Worm (Caenorhabditis elegans) whole organism, dauer: ENCODE results near the gene cdk-4.

Experiments used
- unc-62 ChIP-seq: sonication (generic microtip); optimal IDR thresholded peaks from 2 replicates; lab custom pipeline; 2017; ENCODE audit warnings: missing biosample characterization, missing genetic modification reagents, missing genetic modification characterization

Gene cdk-4

DNA sequence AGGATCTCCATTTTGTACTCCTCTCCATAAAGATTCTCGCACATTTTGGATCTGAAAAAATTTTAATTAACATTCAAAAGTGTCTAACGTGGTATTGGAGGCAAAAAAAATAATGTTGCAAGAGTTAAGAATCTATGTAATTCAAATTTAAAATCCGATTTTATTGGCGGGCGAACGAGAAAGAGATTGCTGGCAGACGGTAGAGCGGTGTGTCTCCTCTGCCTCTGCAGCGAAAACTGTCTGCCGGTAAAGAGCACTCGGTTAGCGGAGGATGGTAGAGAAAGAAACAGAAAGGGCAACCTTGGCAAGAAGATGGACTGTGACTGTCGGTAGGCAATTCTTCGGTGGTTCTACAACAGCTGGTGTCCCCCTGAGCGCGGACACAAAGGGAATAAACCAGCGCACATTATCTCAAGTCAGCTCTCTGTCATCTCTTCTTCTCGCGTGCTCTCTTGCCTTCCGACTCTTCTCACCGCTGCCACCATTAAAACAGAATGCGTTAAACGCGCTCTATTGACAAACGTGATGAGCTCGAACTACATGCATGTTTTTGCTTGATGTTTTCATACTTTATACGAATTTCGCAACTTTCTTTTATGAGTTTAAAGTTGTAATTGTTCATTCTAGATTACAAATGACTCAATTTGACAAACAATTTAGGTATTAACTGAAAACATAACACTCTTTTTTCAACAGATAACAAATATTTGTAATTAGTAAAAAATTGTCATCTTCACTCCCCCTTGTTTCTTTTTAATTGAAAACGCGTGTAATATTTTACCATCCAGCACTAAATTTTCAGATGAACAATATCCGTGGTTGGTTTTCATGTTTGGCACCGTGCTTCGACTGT, at the start of gene cdk-4, which contains the start of gene F18H3.1:
TSS of gene cdk-4 (minus strand) at position 51 of the 853 bp plus-strand sequence.
TSS of gene F18H3.1 (plus strand) at position 803 of the 853 bp plus-strand sequence.
- TF ChIP-seq unc-62 (GFP tag; lab: Kevin White, UChicago) = no peak

DNA sequence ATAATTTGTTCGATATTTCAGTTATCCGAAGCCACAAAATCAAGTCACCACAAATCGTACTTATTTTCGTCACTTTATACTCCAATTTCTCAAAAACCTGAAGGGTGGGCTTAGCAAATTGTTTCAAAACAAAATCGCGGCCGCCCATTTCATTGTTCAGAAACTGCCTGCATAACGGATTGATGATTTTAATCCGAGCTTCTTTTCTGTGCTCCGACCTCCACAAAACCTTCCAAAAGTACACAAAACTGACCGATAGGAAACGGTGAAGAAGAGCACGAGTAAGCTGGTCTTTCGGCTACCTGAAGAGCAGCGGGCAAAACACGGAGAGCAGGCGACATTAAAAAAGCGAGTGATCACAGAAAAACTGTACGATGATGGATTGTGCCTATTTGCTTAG, 47.7 kb upstream of the cdk-4 start, which contains the start of gene R01E6.2:
TSS of gene R01E6.2 (minus strand) at position 101 of the 400 bp plus-strand sequence.
- no peak for TF ChIP-seq unc-62 (GFP tag; lab: Kevin White, UChicago)

DNA sequence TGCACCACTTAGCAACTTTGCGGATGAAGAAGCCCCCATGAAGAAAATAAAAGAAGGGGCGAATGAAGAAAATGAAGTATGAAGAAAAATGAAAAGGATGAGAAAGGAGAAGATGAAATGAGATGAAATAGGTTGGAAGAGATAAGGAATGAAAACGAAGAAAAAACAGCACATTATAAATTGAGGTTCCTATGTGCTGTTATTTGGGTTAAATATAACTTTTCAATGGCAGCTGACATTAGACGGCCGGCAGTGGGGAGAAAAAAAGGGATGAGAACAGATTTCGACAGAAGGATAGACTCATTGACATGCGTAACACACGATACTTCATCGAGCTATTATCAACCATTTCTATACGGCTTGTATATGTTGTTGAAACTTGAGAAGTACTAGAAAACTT, 43.2 kb upstream of the cdk-4 start:
- TF ChIP-seq unc-62 (GFP tag; lab: Kevin White, UChicago) = no peak

DNA sequence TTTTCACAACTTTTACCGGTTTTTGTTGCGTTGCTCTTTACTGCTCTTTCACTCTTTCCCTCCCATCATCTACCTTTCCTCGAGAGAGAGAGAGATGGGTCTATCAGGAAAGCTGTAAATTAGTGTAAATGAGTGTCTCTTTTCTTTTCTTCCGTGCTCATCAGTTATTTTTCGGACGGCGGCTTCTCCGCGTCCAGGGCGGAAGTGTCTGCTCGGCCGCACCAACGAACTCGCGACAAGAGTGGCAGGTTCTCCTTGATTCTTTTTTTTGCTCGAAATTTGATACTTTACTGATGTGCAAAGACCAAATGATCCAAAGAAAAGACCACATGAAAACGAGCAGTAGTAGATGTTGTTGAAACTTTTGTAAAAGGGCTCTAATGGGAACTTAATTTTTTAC, 40.0 kb upstream of the cdk-4 start:
- TF ChIP-seq unc-62 (GFP tag; lab: Kevin White, UChicago) = no peak

DNA sequence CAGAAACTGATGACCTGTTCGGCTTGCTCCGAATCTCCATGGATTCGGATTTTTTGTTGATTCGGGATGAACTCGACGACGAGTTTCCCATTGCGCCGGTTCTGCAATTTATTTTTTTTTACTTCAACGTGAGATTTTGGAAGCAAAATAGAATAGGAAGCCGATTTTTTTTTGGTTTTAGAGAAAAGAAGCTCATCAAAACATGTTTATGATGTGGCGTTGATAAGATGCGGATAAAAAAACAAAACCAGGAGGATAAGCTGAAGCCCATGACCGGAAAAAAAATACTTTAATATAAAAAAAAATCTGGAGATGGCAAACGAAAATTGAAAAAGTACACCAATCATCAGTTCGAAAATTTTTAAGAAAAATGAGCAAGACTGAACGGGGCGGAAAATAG, 37.4 kb upstream of the cdk-4 start, which contains the start of gene glb-20:
TSS of gene glb-20 (minus strand) at position 101 of the 400 bp plus-strand sequence.
- no peak for TF ChIP-seq unc-62 (GFP tag; lab: Kevin White, UChicago)

DNA sequence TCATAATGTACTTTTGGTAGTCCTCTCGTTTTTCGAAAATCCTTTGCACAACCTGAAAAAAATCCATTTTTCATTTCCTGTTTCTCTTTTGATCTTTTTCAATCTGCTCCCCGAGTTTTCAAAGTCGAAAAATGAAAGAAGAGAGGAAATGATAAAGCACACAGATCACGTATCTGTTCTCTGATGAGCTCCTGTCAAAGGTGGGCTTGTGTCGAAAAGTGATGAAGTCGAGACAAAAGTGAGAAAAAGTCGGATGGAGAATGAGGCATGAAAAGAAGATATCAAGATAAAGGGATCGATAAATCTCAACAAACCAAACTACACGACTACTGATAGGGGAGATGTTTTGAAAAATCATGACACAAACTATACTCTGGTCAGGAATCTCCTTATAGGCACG, 36.4 kb upstream of the cdk-4 start:
- no peak for TF ChIP-seq unc-62 (GFP tag; lab: Kevin White, UChicago)

DNA sequence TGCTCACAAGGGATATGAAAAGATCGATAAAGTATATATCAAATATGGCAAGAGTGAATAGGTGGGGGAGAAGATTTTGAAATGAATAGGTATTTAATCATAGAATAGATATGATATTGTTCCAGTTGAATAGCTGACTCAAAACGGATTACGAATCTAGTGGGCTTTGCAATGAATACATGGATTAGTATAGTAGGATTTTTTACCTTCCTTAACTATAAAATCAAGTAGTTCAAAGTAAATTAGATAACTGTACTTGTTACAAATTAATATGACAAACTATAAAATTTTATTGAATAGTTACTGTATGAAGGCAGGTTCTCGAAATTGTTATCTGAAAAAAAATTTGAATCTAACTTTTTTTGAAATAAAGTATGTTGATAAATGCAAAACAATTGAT, 32.2 kb upstream of the cdk-4 start, which contains the start of gene odr-1:
TSS of gene odr-1 (minus strand) at position 101 of the 400 bp plus-strand sequence.
- no peak for TF ChIP-seq unc-62 (GFP tag; lab: Kevin White, UChicago)

DNA sequence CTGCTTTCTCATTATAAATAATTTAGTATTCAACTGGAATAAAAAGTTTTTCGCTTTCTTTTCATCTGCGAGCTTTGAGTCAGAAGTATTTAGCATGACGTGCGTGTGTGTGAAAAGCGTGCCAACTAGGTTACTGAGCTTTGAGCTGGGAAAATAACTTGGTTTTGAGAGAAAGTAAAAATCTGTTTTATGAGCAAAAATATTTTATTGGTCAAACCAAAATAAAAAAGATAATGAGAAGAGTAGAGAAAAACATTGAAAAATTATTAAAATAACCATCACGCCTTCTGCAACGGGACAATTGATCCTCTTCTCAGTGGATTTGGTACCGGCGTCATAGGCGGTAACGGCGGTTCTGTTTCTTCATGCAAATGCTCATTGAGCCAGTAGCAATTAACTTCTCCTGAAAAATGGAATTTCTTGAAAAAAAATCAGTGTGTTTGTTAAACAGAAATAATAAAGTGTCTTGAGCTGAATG, 25.9 kb upstream of the cdk-4 start:
- TF ChIP-seq unc-62 (GFP tag; lab: Kevin White, UChicago) = no peak

DNA sequence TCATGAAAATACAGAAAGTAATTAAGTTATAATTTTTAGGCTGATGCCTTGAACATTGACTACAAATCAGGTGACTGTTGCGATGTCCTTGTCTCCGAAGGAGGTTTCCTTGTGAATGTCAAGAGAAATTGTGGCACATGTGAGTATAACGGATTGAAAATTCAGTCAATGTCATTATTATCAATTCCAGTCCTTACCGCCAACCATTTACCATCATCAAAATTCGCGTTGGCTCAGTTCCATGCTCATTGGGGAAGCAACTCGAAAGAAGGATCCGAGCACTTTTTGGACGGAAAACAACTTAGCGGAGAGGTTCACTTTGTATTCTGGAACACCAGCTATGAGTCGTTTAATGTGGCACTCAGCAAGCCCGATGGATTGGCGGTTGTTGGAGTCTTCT, 24.6 kb upstream of the cdk-4 start:
- TF ChIP-seq unc-62 (GFP tag; lab: Kevin White, UChicago) = no peak

DNA sequence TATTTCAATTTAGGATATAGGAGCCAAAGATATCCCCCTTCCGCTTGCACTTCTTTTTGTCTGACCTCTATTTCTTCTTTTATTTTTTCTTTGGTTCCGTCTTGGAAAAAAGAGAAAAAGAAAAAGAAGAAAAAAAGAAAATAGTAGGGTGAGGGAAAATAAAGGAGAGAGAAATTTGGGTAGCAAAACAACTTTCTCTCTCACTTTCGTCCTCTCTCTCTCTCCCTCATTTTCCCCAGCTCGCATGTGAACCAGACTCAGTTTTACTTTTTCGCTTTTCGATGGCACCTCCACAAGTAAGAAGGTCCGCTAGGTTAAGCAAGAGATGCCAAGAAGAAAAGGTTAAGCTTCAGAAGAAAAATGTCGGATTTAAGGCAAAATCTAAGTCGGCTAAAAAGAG, 24.0 kb upstream of the cdk-4 start:
- no peak for TF ChIP-seq unc-62 (GFP tag; lab: Kevin White, UChicago)

DNA sequence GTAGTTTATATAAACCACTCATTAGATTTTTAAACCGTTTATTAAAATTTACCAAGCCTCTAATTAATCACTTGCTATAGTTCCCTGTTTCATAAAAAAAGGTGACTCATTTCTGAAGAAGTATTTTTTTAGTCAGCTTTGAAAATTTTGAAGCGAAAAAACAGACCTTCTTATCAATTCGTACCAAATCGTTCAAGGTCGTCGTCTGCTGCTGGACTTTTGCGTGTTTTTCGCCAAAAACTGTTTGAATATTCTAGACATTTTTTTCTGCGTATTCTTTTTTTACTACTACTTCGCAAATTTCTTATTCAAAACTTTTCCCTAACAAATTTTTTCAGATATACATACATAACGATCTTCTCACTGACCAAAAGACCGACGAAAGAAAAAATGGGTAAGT, 23.5 kb upstream of the cdk-4 start, which contains the start of gene cah-4:
TSS of gene cah-4 (plus strand) at position 339 of the 400 bp plus-strand sequence.
- no peak for TF ChIP-seq unc-62 (GFP tag; lab: Kevin White, UChicago)

DNA sequence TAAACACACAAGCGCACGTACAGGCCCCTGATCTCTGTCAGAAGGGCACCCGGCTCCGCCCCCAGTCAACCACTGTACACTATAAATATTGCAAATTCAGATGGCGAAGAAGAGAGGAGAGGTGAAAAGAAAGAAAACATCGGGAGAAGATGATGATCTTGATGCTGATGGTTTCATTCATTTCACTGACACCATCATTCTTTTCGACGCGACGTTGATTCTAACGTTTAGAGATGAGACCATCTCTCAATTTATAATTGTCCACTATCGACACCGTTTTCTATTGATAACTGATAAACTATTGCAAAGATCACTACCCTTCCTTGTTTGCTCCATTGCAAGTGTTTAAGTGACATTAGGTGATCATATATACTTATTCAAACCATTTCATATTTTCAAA, 22.6 kb upstream of the cdk-4 start:
- no peak for TF ChIP-seq unc-62 (GFP tag; lab: Kevin White, UChicago)

DNA sequence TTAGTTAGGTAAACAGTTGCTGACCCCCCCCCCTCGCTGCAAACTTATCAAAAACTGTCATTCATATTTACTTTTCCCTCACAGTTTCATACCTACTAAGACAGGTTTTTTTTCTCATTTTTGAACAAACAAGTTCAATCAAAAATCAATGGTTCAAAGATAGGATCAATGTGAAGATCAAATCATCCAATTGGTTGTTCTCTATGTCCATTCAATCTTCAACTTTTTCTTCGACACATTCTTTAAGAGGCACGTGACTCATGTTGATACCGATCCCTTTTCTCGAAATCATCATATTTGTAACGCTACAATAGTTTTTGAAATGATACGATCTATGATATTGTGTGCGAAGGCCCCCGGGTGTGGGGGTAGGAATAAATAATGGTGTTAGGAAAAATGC, 21.0 kb upstream of the cdk-4 start:
- TF ChIP-seq unc-62 (GFP tag; lab: Kevin White, UChicago) = no peak

DNA sequence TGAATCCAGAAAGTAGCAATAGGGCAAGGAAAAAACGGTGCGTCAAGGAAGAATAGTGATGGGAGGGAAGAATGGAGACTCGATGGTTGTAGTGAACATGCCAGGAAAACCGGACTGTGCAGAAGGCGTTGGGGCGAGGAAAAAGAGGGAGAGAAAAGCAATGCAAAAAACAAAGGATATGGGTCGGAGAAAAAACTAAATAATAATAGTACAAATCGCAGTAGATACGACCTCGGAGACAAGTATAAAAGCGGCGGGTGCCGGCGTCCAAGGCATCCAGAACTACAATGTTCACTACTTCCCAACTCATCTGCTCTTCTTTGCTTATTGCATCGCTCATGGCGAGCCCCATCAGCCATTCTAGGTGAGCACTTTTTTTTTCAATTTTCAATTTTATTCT, 18.0 kb upstream of the cdk-4 start, which contains the start of gene R01E6.5:
TSS of gene R01E6.5 (plus strand) at position 301 of the 400 bp plus-strand sequence.
- no peak for TF ChIP-seq unc-62 (GFP tag; lab: Kevin White, UChicago)

DNA sequence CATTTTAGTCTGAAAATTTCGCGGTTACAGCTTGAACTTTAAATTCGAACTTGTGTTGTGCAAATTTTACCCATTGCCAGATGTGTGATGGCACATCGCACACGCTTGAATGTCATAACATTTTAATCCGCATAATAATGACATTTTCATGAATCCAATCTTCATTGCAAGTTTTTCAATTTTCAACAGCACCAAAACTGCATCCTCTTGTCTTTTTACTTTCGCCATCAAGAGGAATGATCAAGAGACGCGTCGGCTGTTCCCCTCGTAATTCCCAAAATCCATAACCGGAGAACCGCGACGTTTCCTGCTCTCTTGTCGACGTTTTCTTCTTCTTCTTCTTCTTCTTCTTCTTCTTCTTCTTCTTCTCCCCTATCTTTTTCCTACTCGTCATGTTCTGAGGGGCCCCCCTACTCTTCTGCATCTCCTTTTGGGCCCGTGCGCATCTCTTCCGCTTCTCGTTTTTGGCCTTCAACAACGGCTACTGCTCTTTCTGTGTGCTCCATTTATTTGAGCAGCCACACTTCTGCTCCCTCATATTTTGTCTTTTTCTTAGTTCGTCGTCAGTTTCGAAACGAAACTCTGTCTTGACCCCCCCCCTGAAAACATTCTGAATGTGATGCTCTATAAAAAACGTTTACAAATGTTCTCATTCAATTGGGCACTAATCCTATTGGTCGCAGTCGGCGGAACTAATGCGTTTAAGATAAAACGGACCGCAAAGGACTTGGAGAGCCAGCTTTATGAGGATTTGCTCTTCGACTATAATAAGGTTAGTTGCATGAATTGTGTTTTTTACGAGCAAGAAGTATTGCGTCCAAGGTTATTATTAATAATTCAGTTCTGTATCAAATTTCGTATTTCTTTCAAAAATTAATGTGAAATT, 14.0 kb upstream of the cdk-4 start, which contains the start of gene acr-12:
TSS of gene acr-12 (plus strand) at position 430 of the 886 bp plus-strand sequence.
- no peak for TF ChIP-seq unc-62 (GFP tag; lab: Kevin White, UChicago)
